Fruit fly (Drosophila melanogaster): ENCODE measurements around the gene mRF1.

dm6 chr2L:13176123-13176522 lies 43.7 kb upstream of the mRF1 start, which contains the start of gene CG43925:
- no peak for TF ChIP-seq fru (GFP tag; optimal IDR thresholded peaks at IDR 0.05)
- no peak for TF ChIP-seq Hr83 (GFP tag; optimal IDR thresholded peaks at IDR 0.05; ENCODE audit: poor library complexity, severe bottlenecking)
- no peak for TF ChIP-seq dl (GFP tag; optimal IDR thresholded peaks at IDR 0.05; ENCODE audit: insufficient read depth in 1 of 2, partially characterized antibody in 2 of 2)
- TF ChIP-seq br (GFP tag; optimal IDR thresholded peaks at IDR 0.05): no peak
- TF ChIP-seq usp (GFP tag; optimal IDR thresholded peaks at IDR 0.05): no peak
- no peak for TF ChIP-seq Myc (optimal IDR thresholded peaks at IDR 0.05)
- TF ChIP-seq h (GFP tag; optimal IDR thresholded peaks at IDR 0.05): no peak
- TF ChIP-seq CG9705 (GFP tag; optimal IDR thresholded peaks at IDR 0.05): no peak
- TF ChIP-seq Dfd (GFP tag; optimal IDR thresholded peaks at IDR 0.05): no peak
- TF ChIP-seq pan (optimal IDR thresholded peaks at IDR 0.05): no peak
